Worm (Caenorhabditis elegans) whole organism, midembryonic: Measurements from ENCODE around the gene ttr-19.

Experiments
- flt-1 ChIP-seq: fragments of 200-800 bp; sonication (Bioruptor generic); IDR thresholded peaks from 2 replicates; pipeline ENCODE4 v1.3.6; 2022; ENCODE audit warnings: missing genetic modification characterization, missing compliant biosample characterization
- med-1 ChIP-seq: sonication (generic microtip); optimal IDR thresholded peaks from 2 replicates; lab custom pipeline; 2017; ENCODE audit warnings: missing genetic modification characterization, mild to moderate bottlenecking, missing compliant biosample characterization, antibody characterized with exemption, missing genetic modification reagents; ENCODE audit not compliant: insufficient read depth
- tab-1 ChIP-seq: fragments of 200-800 bp; sonication (Bioruptor generic); IDR thresholded peaks from 2 replicates; pipeline ENCODE4 v1.3.6; 2022; ENCODE audit warnings: missing genetic modification characterization, missing compliant biosample characterization
- ztf-29 ChIP-seq: fragments of 200-800 bp; sonication (Bioruptor generic); IDR thresholded peaks from 2 replicates; pipeline ENCODE4 v1.3.6; 2022; ENCODE audit warnings: missing genetic modification reagents, missing genetic modification characterization, missing compliant biosample characterization

- TF ChIP-seq flt-1 (GFP tag; lab: Robert Waterston, UW) (no peak), ztf-29 (GFP tag; lab: Robert Waterston, UW) (no peak), med-1 (GFP tag; lab: Kevin White, UChicago) (no peak), tab-1 (no peak)
These were observed 19.7 kb upstream of the ttr-19 start for ce11 chrV:10246967-10247366.
